Fruit fly (Drosophila melanogaster) ovary, adult (tissue): ENCODE data around the gene CG5815.

Experiments
- CG17801 ChIP-seq: fragments of 200-800 bp; optimal IDR thresholded peaks from 2 replicates; lab custom pipeline; 2019; ENCODE audit warnings: missing biosample characterization, mild to moderate bottlenecking, missing genetic modification characterization, moderate library complexity; ENCODE audit not compliant: partially characterized antibody

Gene CG5815

dm6 chr3R:27098638-27099037 lies 13.7 kb upstream of the CG5815 start:
- TF ChIP-seq CG17801 (GFP tag; lab: Kevin White, UChicago), result no peak

DNA sequence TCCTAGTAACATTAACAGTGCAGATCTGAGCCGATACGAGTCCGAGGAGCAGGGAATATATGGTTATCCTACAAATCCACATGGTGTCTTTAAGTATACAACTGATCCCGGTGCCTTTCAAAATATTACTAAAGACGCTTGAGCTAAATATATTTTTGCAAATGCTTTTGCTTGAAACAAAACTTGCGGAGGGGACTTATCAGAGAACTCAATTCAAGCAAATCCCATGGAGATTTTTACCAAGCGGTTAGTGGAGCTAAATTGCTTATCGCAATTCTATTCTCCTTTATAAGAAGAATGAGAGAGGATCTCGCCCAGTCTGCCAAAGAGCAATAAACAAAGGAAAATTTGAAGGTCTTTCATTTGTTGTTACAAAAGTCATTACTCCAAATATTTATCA lies 12.8 kb upstream of the CG5815 start, which contains the start of gene eater:
TSS of gene eater (minus strand) at position 101 of the 400 bp plus-strand sequence.
- no peak for TF ChIP-seq CG17801 (GFP tag; lab: Kevin White, UChicago)

DNA sequence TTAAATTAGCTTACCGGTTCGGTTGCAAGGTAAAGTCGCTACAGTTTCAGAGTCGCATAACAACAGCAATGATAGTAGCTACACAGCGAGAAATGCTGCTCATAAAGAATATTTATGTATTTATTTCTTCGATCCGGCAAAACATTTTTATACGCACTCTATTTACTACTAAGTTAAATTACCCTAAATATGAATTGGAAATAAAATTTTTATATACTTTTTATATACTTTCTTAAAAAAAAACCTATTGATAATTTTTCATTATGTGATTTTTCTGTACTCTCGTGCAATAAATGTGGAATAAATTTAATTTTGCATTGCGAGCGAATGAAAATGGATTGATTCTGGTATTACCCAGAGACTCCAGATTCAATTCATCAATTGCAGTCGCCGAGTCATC lies 11.4 kb upstream of the CG5815 start, which contains the start of gene Jhbp11:
TSS of gene Jhbp11 (plus strand) at position 301 of the 400 bp plus-strand sequence.
- TF ChIP-seq CG17801 (GFP tag; lab: Kevin White, UChicago), result no peak

DNA sequence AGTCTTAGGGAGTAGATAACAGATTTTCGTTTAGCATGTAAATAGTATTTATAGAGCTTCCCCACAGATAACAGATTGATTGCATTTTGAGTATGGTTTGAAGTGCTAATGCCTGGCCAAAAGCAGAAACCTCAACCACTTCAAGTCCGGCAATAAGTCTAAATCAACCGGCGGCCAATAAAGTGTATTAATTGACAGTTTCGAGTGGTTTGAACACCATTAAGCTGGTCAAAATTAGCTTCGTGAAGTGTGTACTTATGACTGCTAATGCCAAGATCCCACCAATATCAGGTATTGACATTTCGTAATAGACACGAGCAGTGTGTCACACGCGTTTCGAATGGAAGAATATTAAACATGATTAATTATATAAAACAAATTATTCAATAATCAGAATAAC lies 6.9 kb upstream of the CG5815 start:
- no peak for TF ChIP-seq CG17801 (GFP tag; lab: Kevin White, UChicago)

DNA sequence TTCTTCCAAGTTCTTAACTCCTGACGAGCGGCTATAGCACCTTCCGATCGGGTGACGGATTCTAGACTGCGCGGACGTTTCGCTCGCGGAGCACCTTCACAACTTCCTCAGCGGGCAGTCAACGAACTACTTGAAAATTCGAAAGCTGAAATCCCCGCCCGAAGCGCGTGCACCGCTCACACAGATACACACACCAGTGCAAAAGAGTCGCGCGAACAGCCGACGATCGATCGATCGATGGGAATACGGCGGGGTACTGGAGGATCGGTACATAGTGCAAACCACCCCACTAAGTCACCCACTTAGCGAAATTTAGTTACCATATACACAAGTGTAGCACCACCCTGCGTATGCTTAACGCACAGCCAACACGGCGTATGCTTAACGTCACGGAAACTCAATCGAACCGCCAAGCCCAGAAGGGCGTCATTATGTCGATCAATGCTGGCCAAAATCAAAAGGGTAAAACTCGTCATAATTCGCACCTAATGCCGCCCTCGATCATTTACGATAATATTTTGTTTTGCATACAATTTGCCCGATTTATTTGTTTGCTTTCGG lies 6.2 kb upstream of the CG5815 start, which contains the start of gene CAH9:
TSS of gene CAH9 (minus strand) at position 51 of the 561 bp plus-strand sequence.
- no peak for TF ChIP-seq CG17801 (GFP tag; lab: Kevin White, UChicago)

DNA sequence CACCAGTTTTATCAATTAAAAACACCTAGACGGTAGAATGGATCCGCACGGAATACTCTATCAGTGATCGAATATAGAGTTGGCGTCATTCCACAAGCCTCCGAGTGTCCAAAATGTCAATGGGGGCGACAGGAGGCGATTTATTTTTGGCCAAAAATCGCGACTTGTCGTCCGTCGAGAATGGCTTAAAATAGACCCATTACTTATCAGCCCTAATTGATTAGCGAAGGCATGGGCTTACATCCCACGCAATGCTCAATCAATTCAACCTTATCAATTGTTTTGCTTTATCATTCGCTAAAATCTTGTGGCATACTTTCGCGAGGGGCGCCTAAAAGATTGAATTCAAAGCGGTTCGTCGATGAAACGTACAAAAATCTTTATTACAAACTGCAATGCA lies 4.3 kb upstream of the CG5815 start:
- no peak for TF ChIP-seq CG17801 (GFP tag; lab: Kevin White, UChicago)

DNA sequence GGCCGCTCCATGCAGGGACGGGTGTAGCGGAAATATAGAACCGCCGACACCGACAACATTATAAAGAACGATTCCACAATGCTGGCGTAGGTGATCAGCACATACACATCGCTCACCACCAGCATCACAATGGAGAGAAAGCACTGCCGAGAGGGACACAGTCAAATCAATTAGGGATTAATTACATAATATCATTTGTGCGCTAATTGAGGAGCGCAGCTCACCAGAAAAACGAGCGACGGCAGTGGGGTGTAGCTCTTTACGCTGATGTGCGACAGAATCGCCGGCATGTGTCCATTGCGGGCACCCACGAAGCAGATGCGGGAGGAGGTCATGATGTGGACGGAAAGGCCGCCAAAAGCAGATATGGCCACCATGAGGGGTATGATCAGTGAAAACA lies 2.9 kb upstream of the CG5815 start:
- no peak for TF ChIP-seq CG17801 (GFP tag; lab: Kevin White, UChicago)

DNA sequence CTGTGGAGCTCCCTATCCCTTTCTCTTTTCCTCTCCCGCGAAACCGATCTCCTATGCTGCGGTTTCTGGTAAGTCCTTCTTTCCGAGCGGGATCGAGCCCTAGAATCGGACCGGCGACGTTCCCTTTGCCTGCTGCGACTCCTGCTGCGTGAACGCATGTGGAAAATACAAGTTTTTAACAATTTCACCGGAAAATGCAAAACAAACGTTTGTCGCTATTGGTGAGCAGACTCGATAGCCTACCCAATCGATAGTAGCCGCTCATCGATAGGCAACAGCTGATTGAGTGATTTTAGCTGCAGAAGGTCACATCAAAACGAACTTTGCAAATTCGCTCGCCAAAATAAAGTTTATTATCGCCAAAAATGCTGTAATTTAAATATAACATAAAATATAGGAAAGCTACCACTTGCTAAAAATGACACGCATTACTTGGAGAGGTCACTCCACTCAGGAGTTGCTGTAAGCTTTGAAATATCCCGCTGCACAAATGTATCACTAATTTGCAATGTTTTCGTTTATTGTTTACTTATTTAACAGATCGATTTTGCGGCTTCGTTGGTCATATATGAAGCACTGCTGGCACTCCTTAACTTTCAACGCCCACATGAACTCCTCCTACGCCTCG lies 4.2 kb downstream of the CG5815 start, which contains the start of the genes CG6066 and CG5880:
TSS of gene CG6066 (minus strand) at position 243 of the 628 bp plus-strand sequence.
TSS of gene CG5880 (plus strand) at position 281 of the 628 bp plus-strand sequence.
- TF ChIP-seq CG17801 (GFP tag; lab: Kevin White, UChicago), result no peak

dm6 chr3R:27118346-27118745 lies 6.0 kb downstream of the CG5815 start, which contains the start of gene CG5882:
TSS of gene CG5882 (plus strand) at chr3R:27118646.
- no peak for TF ChIP-seq CG17801 (GFP tag; lab: Kevin White, UChicago)

- TF ChIP-seq CG17801 (GFP tag; lab: Kevin White, UChicago), result no peak
These were observed 12.2 kb downstream of the CG5815 start, which contains the start of gene CG6059 for dm6 chr3R:27124588-27124987. TSS of gene CG6059 (minus strand) at chr3R:27124688.

DNA sequence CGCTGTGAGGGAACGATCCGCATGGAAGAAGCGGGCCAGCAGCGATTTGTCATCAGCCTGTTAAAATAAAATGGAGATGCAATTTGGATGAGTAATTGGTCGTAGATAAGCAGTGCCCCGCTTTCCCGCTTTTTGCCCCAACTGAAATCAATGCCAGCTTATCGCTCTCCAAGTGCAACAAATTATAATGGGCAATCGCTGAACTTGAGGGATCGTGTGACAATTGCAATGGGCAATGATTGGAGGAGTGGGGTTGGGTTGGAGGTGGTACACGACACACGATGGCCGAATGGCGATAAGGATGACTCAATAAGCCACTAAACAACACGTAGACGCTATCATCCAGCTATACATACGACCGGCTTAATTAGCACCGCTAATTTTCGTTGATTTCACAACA lies 16.4 kb downstream of the CG5815 start:
- TF ChIP-seq CG17801 (GFP tag; lab: Kevin White, UChicago), result no peak

- TF ChIP-seq CG17801 (GFP tag; lab: Kevin White, UChicago), result peak; percentile 73
These were observed 17.4 kb downstream of the CG5815 start for dm6 chr3R:27129580-27130385.

DNA sequence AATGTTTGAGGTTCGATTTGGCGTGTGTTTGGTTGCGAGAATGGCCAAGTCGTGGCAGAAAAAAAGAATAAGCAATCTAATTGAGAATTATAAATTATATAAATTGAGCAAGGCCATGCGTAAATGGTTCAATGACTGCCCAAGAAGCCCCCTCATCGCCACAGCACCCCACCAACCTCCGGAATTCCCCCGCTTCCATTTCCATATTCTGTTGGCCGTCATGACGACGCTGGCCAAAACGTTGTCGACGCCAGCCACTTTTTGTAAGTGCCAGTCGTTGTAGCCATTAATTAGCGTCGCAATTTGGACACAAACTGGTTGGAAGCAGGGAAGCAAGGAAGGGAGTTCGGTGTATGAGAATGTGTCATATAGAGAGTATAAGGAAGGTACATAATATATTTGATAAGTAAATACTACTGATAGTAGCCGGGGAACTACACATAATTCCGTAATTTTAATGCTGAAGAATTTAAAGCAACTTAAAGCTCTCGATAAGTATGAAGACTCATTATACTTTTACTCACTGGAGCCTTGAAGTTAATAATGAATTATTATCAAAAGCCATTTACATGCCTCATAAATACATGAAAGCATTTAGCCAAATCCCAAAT lies 18.3 kb downstream of the CG5815 start:
- TF ChIP-seq CG17801 (GFP tag; lab: Kevin White, UChicago), result no peak

dm6 chr3R:27131408-27131807 lies 19.0 kb downstream of the CG5815 start:
- TF ChIP-seq CG17801 (GFP tag; lab: Kevin White, UChicago), result no peak

dm6 chr3R:27133992-27134391 lies 21.6 kb downstream of the CG5815 start:
- no peak for TF ChIP-seq CG17801 (GFP tag; lab: Kevin White, UChicago)
